Fruit fly (Drosophila melanogaster) whole organism, adult: ENCODE data around the gene CG14424.

Source experiments
- CG11617 ChIP-seq: fragments of 200-800 bp; sonication (Bioruptor generic); optimal IDR thresholded peaks from 2 replicates; lab custom pipeline; 2017; ENCODE audit warnings: mild to moderate bottlenecking, missing biosample characterization, missing genetic modification reagents, missing genetic modification characterization
- CG12768 ChIP-seq: fragments of 200-800 bp; sonication (Bioruptor generic); optimal IDR thresholded peaks from 2 replicates; lab custom pipeline; 2017; ENCODE audit warnings: missing biosample characterization, missing genetic modification characterization, mild to moderate bottlenecking, moderate library complexity, missing genetic modification reagents
- CG14711 ChIP-seq: fragments of 200-800 bp; sonication (Bioruptor generic); optimal IDR thresholded peaks from 2 replicates; lab custom pipeline; 2018; ENCODE audit warnings: missing biosample characterization, mild to moderate bottlenecking, missing genetic modification characterization, moderate library complexity
- CG1620 ChIP-seq: fragments of 200-800 bp; sonication (Bioruptor generic); optimal IDR thresholded peaks from 2 replicates; lab custom pipeline; 2016; ENCODE audit warnings: missing biosample characterization, missing genetic modification characterization
- CG33017 ChIP-seq: fragments of 200-800 bp; sonication (Bioruptor generic); optimal IDR thresholded peaks from 2 replicates; lab custom pipeline; 2018; ENCODE audit warnings: missing biosample characterization, mild to moderate bottlenecking, missing genetic modification characterization, moderate library complexity
- CG5204 ChIP-seq: fragments of 200-800 bp; sonication (Bioruptor generic); optimal IDR thresholded peaks from 2 replicates; lab custom pipeline; 2016; ENCODE audit warnings: missing biosample characterization, missing genetic modification characterization
- CG7045 ChIP-seq: fragments of 200-800 bp; sonication (Bioruptor generic); optimal IDR thresholded peaks from 2 replicates; lab custom pipeline; 2017; ENCODE audit warnings: missing biosample characterization, mild to moderate bottlenecking, missing genetic modification characterization
- CG7101 ChIP-seq: fragments of 200-800 bp; sonication (Bioruptor generic); optimal IDR thresholded peaks from 2 replicates; lab custom pipeline; 2018; ENCODE audit warnings: missing biosample characterization, mild to moderate bottlenecking, missing genetic modification characterization, moderate library complexity
- Clk ChIP-seq: fragments of 200-800 bp; sonication (Bioruptor generic); optimal IDR thresholded peaks from 2 replicates; lab custom pipeline; 2017; ENCODE audit warnings: missing biosample characterization, missing genetic modification characterization
- Crg-1 ChIP-seq: fragments of 200-800 bp; sonication (Bioruptor generic); optimal IDR thresholded peaks from 2 replicates; lab custom pipeline; 2016; ENCODE audit warnings: missing biosample characterization, missing genetic modification characterization
- Hr96 ChIP-seq: fragments of 200-800 bp; sonication (Bioruptor generic); optimal IDR thresholded peaks from 2 replicates; lab custom pipeline; 2016; ENCODE audit warnings: missing biosample characterization, missing genetic modification characterization
- Mnt ChIP-seq: fragments of 200-800 bp; sonication (Bioruptor generic); optimal IDR thresholded peaks from 2 replicates; lab custom pipeline; 2016; ENCODE audit warnings: missing biosample characterization, mild to moderate bottlenecking, missing genetic modification characterization
- bab1 ChIP-seq: fragments of 200-800 bp; sonication (Bioruptor generic); optimal IDR thresholded peaks from 3 replicates; lab custom pipeline; 2019; ENCODE audit warnings: missing biosample characterization, mild to moderate bottlenecking, missing genetic modification characterization, moderate library complexity
- cic ChIP-seq: fragments of 200-800 bp; sonication (Bioruptor generic); optimal IDR thresholded peaks from 2 replicates; lab custom pipeline; 2017; ENCODE audit warnings: missing biosample characterization, mild to moderate bottlenecking, missing genetic modification characterization, moderate library complexity
- cnc ChIP-seq, 2 experiments: fragments of >200 bp; optimal IDR thresholded peaks; 2 replicates each; lab custom pipeline; 2017
- kay ChIP-seq: fragments of 200-800 bp; sonication (Bioruptor generic); peaks from one replicate; lab custom pipeline; 2016; ENCODE audit warnings: missing biosample characterization, missing genetic modification characterization, borderline replicate concordance
- ovo ChIP-seq: fragments of 200-800 bp; sonication (Bioruptor generic); optimal IDR thresholded peaks from 2 replicates; lab custom pipeline; 2016; ENCODE audit warnings: missing biosample characterization, missing genetic modification characterization
- pad ChIP-seq: fragments of 200-800 bp; sonication (Bioruptor generic); optimal IDR thresholded peaks from 3 replicates; lab custom pipeline; 2017; ENCODE audit warnings: missing biosample characterization, missing genetic modification characterization, mild to moderate bottlenecking, moderate library complexity, missing genetic modification reagents
- tj ChIP-seq: fragments of 200-800 bp; sonication (Bioruptor generic); optimal IDR thresholded peaks from 3 replicates; lab custom pipeline; 2017; ENCODE audit warnings: missing biosample characterization, mild to moderate bottlenecking, missing genetic modification characterization, moderate library complexity
- toe ChIP-seq: fragments of 200-800 bp; sonication (Bioruptor generic); optimal IDR thresholded peaks from 2 replicates; lab custom pipeline; 2016; ENCODE audit warnings: missing biosample characterization, missing genetic modification characterization

Gene CG14424

dm6 chrX:2918551-2918950, 8.5 kb downstream of the CG14424 start:
- no peak for TF ChIP-seq CG14711 (tag; lab: Kevin White, UChicago)
- no peak for TF ChIP-seq Clk
- TF ChIP-seq CG7045, result no peak
- TF ChIP-seq cic, result no peak
- no peak for TF ChIP-seq Mnt
- no peak for TF ChIP-seq CG11617
- TF ChIP-seq pad, result no peak
- no peak for TF ChIP-seq cnc (optimal IDR thresholded peaks at IDR 0.05; lab: Kevin White, UChicago)
- no peak for TF ChIP-seq kay
- no peak for TF ChIP-seq CG1620
- TF ChIP-seq toe (GFP tag; lab: Kevin White, UChicago), result no peak
- TF ChIP-seq Crg-1 (GFP tag; lab: Kevin White, UChicago), result no peak
- TF ChIP-seq bab1, result no peak
- TF ChIP-seq CG7101 (tag; lab: Kevin White, UChicago), result no peak
- TF ChIP-seq ovo (GFP tag; lab: Kevin White, UChicago), result no peak
- no peak for TF ChIP-seq Hr96 (GFP tag; lab: Kevin White, UChicago)
- TF ChIP-seq CG5204 (GFP tag; lab: Kevin White, UChicago), result no peak
- TF ChIP-seq CG33017 (tag; lab: Kevin White, UChicago), result no peak
- TF ChIP-seq tj, result no peak

DNA sequence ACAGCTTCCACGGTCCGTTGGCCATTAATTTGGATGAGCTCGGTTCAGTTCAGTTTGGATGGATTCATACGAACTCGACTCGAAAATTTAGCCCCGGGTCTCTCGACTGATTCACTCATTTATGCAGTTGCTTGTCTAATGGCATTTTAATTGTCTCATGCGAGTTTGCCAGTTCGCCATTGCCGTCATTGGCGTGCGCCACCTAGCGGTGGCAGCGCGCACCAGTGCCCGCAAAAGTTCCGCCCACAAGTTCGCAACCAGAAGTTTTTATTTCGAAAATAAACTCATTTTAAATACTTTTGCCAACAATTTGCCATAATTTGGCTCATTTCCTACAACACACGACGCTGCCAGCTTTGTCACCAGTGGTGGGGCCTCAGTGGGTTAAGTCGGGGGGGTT, 11.9 kb downstream of the CG14424 start:
- no peak for TF ChIP-seq CG1620
- TF ChIP-seq cnc (optimal IDR thresholded peaks at IDR 0.05; lab: Kevin White, UChicago), result no peak
- no peak for TF ChIP-seq Crg-1 (GFP tag; lab: Kevin White, UChicago)
- no peak for TF ChIP-seq bab1
- no peak for TF ChIP-seq Clk

DNA sequence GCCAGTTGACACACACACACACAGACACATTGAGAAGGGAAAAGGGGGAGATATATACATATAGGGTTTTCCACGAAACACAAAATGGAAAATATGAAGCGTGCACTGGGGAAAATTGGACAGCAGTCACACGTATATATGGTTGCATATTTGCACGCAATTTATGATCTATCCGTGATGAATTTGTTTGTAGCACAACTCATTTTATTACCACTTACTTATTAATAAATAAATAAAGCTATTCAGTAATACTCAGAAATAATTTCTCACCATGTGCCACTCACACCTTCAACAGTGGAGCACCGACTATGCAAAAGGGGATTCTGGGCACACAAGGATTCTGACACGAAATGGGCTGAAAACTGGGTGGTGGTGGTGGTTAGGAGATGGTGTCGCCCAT, 13.0 kb downstream of the CG14424 start:
- no peak for TF ChIP-seq CG33017 (tag; lab: Kevin White, UChicago)
- TF ChIP-seq CG11617, result no peak
- TF ChIP-seq bab1, result no peak
- TF ChIP-seq kay, result no peak
- no peak for TF ChIP-seq CG7045

dm6 chrX:2912581-2912980, 14.5 kb downstream of the CG14424 start:
- no peak for TF ChIP-seq CG5204 (GFP tag; lab: Kevin White, UChicago)
- TF ChIP-seq Hr96 (GFP tag; lab: Kevin White, UChicago), result no peak
- no peak for TF ChIP-seq cic
- TF ChIP-seq CG12768 (GFP tag; lab: Kevin White, UChicago), result no peak
- no peak for TF ChIP-seq pad
- TF ChIP-seq CG14711 (tag; lab: Kevin White, UChicago), result no peak
- TF ChIP-seq CG7045, result no peak
- no peak for TF ChIP-seq CG7101 (tag; lab: Kevin White, UChicago)
- TF ChIP-seq CG1620, result no peak
- no peak for TF ChIP-seq Crg-1 (GFP tag; lab: Kevin White, UChicago)
- TF ChIP-seq cnc (optimal IDR thresholded peaks at IDR 0.05; lab: Kevin White, UChicago), result no peak
- TF ChIP-seq CG33017 (tag; lab: Kevin White, UChicago), result no peak
- TF ChIP-seq tj, result no peak
- no peak for TF ChIP-seq Clk
- TF ChIP-seq kay, result no peak
- no peak for TF ChIP-seq CG11617

DNA sequence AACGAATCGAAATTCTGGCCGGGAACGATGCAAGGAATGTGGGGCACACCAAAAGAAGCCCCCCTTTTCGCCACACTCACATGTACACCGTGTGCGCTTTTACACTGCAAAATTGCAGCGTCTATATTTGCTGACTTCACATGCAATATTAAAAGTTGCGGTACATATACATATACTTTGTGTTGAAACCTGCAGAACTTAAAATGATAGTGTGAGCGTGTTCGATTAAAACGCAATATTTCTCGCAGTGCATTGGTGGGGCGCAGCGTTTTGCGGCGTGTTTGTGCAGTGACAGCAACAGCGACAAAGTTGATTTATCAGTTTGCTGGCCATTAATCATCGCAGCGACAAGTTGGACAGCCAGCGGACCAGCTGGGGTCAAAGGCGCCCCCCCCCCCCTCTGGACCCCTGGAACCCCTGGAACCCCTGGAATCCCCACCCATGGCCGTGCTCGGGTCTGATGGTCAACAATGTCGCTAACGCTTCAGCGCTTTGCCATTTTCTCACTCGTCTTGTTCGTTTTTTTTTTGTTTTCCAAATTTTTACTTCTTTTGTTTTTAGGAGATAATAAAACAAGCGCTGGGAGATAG, 19.9 kb downstream of the CG14424 start:
- TF ChIP-seq bab1, result no peak
- TF ChIP-seq CG7101 (tag; lab: Kevin White, UChicago), result no peak
- no peak for TF ChIP-seq CG14711 (tag; lab: Kevin White, UChicago)
- TF ChIP-seq CG7045, result no peak
- no peak for TF ChIP-seq CG33017 (tag; lab: Kevin White, UChicago)
- TF ChIP-seq toe (GFP tag; lab: Kevin White, UChicago), result no peak
- no peak for TF ChIP-seq Crg-1 (GFP tag; lab: Kevin White, UChicago)
- no peak for TF ChIP-seq Mnt
- no peak for TF ChIP-seq tj
- no peak for TF ChIP-seq Hr96 (GFP tag; lab: Kevin White, UChicago)
- TF ChIP-seq CG11617, result no peak
- no peak for TF ChIP-seq cic
- no peak for TF ChIP-seq kay

- TF ChIP-seq CG14711 (tag; lab: Kevin White, UChicago), result no peak
- no peak for TF ChIP-seq cic
- TF ChIP-seq pad, result no peak
- no peak for TF ChIP-seq CG33017 (tag; lab: Kevin White, UChicago)
- no peak for TF ChIP-seq ovo (GFP tag; lab: Kevin White, UChicago)
- TF ChIP-seq CG12768 (GFP tag; lab: Kevin White, UChicago), result no peak
- no peak for TF ChIP-seq Clk
- no peak for TF ChIP-seq CG7045
- no peak for TF ChIP-seq bab1
- TF ChIP-seq Crg-1 (GFP tag; lab: Kevin White, UChicago), result no peak
- no peak for TF ChIP-seq tj
- TF ChIP-seq CG5204 (GFP tag; lab: Kevin White, UChicago), result no peak
- no peak for TF ChIP-seq Hr96 (GFP tag; lab: Kevin White, UChicago)
- no peak for TF ChIP-seq CG1620
- TF ChIP-seq kay, result no peak
- TF ChIP-seq cnc (optimal IDR thresholded peaks at IDR 0.05; lab: Kevin White, UChicago), result no peak
- TF ChIP-seq CG7101 (tag; lab: Kevin White, UChicago), result no peak
- TF ChIP-seq CG11617, result no peak
- TF ChIP-seq Mnt, result no peak
- TF ChIP-seq toe (GFP tag; lab: Kevin White, UChicago), result no peak
Observed at dm6 chrX:2890468-2890867, 36.6 kb downstream of the CG14424 start, which contains the start of gene CG3526. Gene CG3526, plus strand, starts transcription at chrX:2890768.

DNA sequence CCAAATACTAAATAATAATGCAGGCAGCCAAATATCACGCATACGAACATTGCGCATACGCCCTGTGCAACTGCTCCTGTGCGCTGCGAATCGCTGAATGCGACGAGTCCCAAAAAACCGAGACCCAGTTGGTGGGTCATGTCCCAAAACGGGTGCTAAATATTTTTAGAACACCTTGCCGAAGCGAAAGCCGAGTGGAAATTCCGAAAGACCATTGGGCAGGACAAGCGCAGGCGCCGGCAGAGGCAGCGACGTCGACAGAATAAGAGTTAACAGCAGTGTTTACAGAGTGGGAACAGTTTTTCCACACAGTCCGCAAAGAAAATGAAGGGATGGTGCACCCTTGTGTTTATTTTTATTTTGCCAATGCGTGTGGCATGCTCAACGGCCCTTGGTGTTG, 38.8 kb downstream of the CG14424 start:
- TF ChIP-seq ovo (GFP tag; lab: Kevin White, UChicago) (no peak), CG7045 (no peak), cic (no peak), CG5204 (GFP tag; lab: Kevin White, UChicago) (no peak), Crg-1 (GFP tag; lab: Kevin White, UChicago) (no peak), CG12768 (GFP tag; lab: Kevin White, UChicago) (no peak), CG33017 (tag; lab: Kevin White, UChicago) (no peak), Hr96 (GFP tag; lab: Kevin White, UChicago) (no peak), CG1620 (no peak), CG11617 (no peak), pad (no peak), bab1 (no peak), CG7101 (tag; lab: Kevin White, UChicago) (no peak), kay (no peak), Mnt (no peak), tj (no peak), CG14711 (tag; lab: Kevin White, UChicago) (no peak), toe (GFP tag; lab: Kevin White, UChicago) (no peak)
